4 worm cellular contexts compared by ENCODE assay signal in the genomic region with DNA sequence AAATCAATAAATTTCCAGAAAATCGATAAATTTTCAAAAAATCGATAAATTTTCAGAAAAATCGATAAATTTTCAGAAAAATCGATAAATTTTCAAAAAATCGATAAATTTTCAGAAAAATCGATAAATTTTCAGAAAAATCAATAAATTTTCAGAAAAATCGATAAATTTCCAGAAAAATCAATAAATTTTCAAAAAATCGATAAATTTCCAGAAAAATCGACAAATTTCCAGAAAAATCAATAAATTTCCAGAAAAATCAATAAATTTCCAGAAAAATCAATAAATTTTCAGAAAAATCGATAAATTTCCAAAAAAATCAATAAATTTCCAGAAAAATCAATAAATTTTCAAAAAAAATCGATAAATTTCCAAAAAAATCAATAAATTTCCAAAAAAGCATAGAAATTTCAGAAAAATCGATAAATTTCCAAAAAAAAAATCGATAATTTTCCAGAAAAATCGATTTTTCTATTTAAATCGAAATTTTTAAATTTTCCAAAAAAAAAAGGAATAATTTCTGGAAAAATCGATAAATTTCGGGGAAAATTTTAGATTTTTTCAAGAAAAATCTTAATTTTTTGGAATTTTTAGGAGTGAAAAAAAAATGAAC.
A peak's percentile ranks its signal among the peaks of the same experiment; 100 is the strongest.
TF ChIP-seq lines count a peak whose summit lies in the region.

A gene (minus strand): TSS at position 198 of the 613 bp plus-strand sequence.

TF ChIP-seq in whole organism, L3 larva, 47 proteins besides CTCF, POLR2A, EP300 and RAD21:
- TF ChIP-seq ceh-28 (tag; optimal IDR thresholded peaks at IDR 0.05; lab: Kevin White, UChicago), result peak; percentile 98

TF ChIP-seq in whole organism, L4 larva, 104 proteins besides CTCF, POLR2A, EP300 and RAD21:
- TF ChIP-seq ceh-28 (tag; optimal IDR thresholded peaks at IDR 0.05; lab: Kevin White, UChicago), result peak; percentile 93

TF ChIP-seq in whole organism, late embryonic, 69 proteins besides CTCF, POLR2A, EP300 and RAD21:
- peak; percentile 90 for TF ChIP-seq ceh-48 (tag; optimal IDR thresholded peaks at IDR 0.05; lab: Kevin White, UChicago)

TF ChIP-seq in whole organism, midembryonic, 9 proteins besides CTCF, POLR2A, EP300 and RAD21:
- TF ChIP-seq T22C8.4 (GFP tag; IDR thresholded peaks at IDR 0.05; lab: Robert Waterston, UW), result peak; percentile 95
TF ChIP-seq in whole organism, midembryonic: peak in this region for 1; not testable (repeated sequence) for 8.
